Worm (Caenorhabditis elegans) whole organism, young adult: ENCODE measurements around the gene F19H6.6.

Experiments used
- B0261.1 ChIP-seq: sonication (generic microtip); optimal IDR thresholded peaks from 2 replicates; lab custom pipeline; 2016; ENCODE audit warnings: mild to moderate bottlenecking, missing genetic modification characterization, moderate library complexity, missing compliant biosample characterization
- B0336.3 ChIP-seq: fragments of 200-800 bp; sonication (Bioruptor generic); IDR thresholded peaks from 2 replicates; pipeline ENCODE4 v1.3.6; 2022; ENCODE audit warnings: missing genetic modification characterization, missing compliant biosample characterization
- C06A6.2 ChIP-seq: fragments of 200-800 bp; sonication (Bioruptor generic); conservative IDR thresholded peaks from 2 replicates; pipeline ENCODE4 v1.3.6; 2022; ENCODE audit warnings: missing genetic modification characterization, missing compliant biosample characterization
- C17E4.6 ChIP-seq: fragments of 200-800 bp; sonication (Bioruptor generic); IDR thresholded peaks from 2 replicates; pipeline ENCODE4 v1.3.6; 2022; ENCODE audit warnings: missing genetic modification reagents, missing genetic modification characterization, missing compliant biosample characterization
- F22D6.2 ChIP-seq: sonication (generic microtip); optimal IDR thresholded peaks from 2 replicates; lab custom pipeline; 2016; ENCODE audit warnings: mild to moderate bottlenecking, missing genetic modification characterization, missing compliant biosample characterization
- F23B12.7 ChIP-seq: sonication (generic microtip); optimal IDR thresholded peaks from 2 replicates; lab custom pipeline; 2017; ENCODE audit warnings: missing genetic modification characterization, mild to moderate bottlenecking, missing compliant biosample characterization, antibody characterized with exemption, moderate library complexity; ENCODE audit not compliant: insufficient read depth
- F33H1.4 ChIP-seq: fragments of 200-800 bp; sonication (Bioruptor generic); IDR thresholded peaks from 2 replicates; pipeline ENCODE4 v1.3.6; 2022; ENCODE audit warnings: missing genetic modification reagents, missing genetic modification characterization, missing compliant biosample characterization
- F37B4.10 ChIP-seq: fragments of 200-800 bp; sonication (Bioruptor generic); IDR thresholded peaks from 2 replicates; pipeline ENCODE4 v1.3.6; 2022; ENCODE audit warnings: missing genetic modification characterization, missing compliant biosample characterization
- F57A8.1 ChIP-seq: fragments of 200-800 bp; sonication (Bioruptor generic); optimal IDR thresholded peaks from 2 replicates; lab custom pipeline; 2018; ENCODE audit warnings: mild to moderate bottlenecking, missing genetic modification characterization, moderate library complexity, missing compliant biosample characterization
- F57C9.4 ChIP-seq: sonication (generic microtip); optimal IDR thresholded peaks from 2 replicates; lab custom pipeline; 2017; ENCODE audit warnings: mild to moderate bottlenecking, missing genetic modification characterization, missing compliant biosample characterization
- T07F8.4 ChIP-seq: sonication (generic microtip); optimal IDR thresholded peaks from 2 replicates; lab custom pipeline; 2016; ENCODE audit warnings: mild to moderate bottlenecking, missing genetic modification characterization, moderate library complexity, missing compliant biosample characterization
- Y56A3A.18 ChIP-seq: fragments of 200-800 bp; sonication (Bioruptor generic); IDR thresholded peaks from 2 replicates; pipeline ENCODE4 v1.3.6; 2022; ENCODE audit warnings: missing genetic modification reagents, missing genetic modification characterization, missing compliant biosample characterization
- aptf-2 ChIP-seq: fragments of 200-800 bp; sonication (Bioruptor generic); conservative IDR thresholded peaks from 2 replicates; pipeline ENCODE4 v1.3.6; 2022; ENCODE audit warnings: missing genetic modification reagents, missing genetic modification characterization, missing compliant biosample characterization
- aptf-3 ChIP-seq: fragments of 200-800 bp; sonication (Bioruptor generic); IDR thresholded peaks from 2 replicates; pipeline ENCODE4 v1.3.6; 2022; ENCODE audit warnings: missing genetic modification characterization, missing compliant biosample characterization
- athp-1 ChIP-seq: sonication (generic microtip); optimal IDR thresholded peaks from 2 replicates; lab custom pipeline; 2017; ENCODE audit warnings: mild to moderate bottlenecking, missing genetic modification characterization, missing compliant biosample characterization
- attf-3 ChIP-seq: fragments of 200-800 bp; sonication (Bioruptor generic); conservative IDR thresholded peaks from 2 replicates; pipeline ENCODE4 v1.3.6; 2022; ENCODE audit warnings: missing genetic modification reagents, missing genetic modification characterization, missing compliant biosample characterization
- attf-5 ChIP-seq: fragments of 200-800 bp; sonication (Bioruptor generic); optimal IDR thresholded peaks from 2 replicates; lab custom pipeline; 2018; ENCODE audit warnings: mild to moderate bottlenecking, missing genetic modification characterization, missing compliant biosample characterization
- attf-6 ChIP-seq: fragments of 200-800 bp; sonication (Bioruptor generic); IDR thresholded peaks from 2 replicates; pipeline ENCODE4 v1.3.6; 2022; ENCODE audit warnings: missing genetic modification reagents, missing genetic modification characterization, missing compliant biosample characterization
- bed-1 ChIP-seq: fragments of 200-800 bp; sonication (Bioruptor generic); IDR thresholded peaks from 2 replicates; pipeline ENCODE4 v1.3.6; 2022; ENCODE audit warnings: missing genetic modification reagents, missing genetic modification characterization, missing compliant biosample characterization
- cebp-2 ChIP-seq: fragments of 200-800 bp; sonication (Bioruptor generic); IDR thresholded peaks from 2 replicates; pipeline ENCODE4 v1.3.6; 2022; ENCODE audit warnings: missing genetic modification characterization, missing compliant biosample characterization
- ceh-27 ChIP-seq: fragments of 200-800 bp; sonication (Bioruptor generic); optimal IDR thresholded peaks from 2 replicates; lab custom pipeline; 2018; ENCODE audit warnings: mild to moderate bottlenecking, missing genetic modification characterization, moderate library complexity, missing compliant biosample characterization
- ceh-79 ChIP-seq: sonication (generic microtip); optimal IDR thresholded peaks from 2 replicates; lab custom pipeline; 2017; ENCODE audit warnings: mild to moderate bottlenecking, missing genetic modification characterization, missing compliant biosample characterization
- die-1 ChIP-seq: sonication (generic microtip); optimal IDR thresholded peaks from 2 replicates; lab custom pipeline; 2016; ENCODE audit warnings: missing genotype, mild to moderate bottlenecking, missing genetic modification characterization, missing compliant biosample characterization
- efl-1 ChIP-seq: fragments of 150-350 bp; optimal IDR thresholded peaks from 2 replicates; lab custom pipeline; 2014; ENCODE audit warnings: missing biosample characterization, missing genetic modification reagents, missing genetic modification characterization
- fkh-3 ChIP-seq: sonication (generic microtip); optimal IDR thresholded peaks from 2 replicates; lab custom pipeline; 2016; ENCODE audit warnings: mild to moderate bottlenecking, missing genetic modification characterization, missing compliant biosample characterization
- hmg-1.2 ChIP-seq: fragments of 200-800 bp; sonication (Bioruptor generic); IDR thresholded peaks from 2 replicates; pipeline ENCODE4 v1.3.6; 2022; ENCODE audit warnings: missing genetic modification reagents, missing genetic modification characterization, missing compliant biosample characterization
- hsf-1 ChIP-seq: fragments of 200-800 bp; sonication (Bioruptor generic); IDR thresholded peaks from 2 replicates; pipeline ENCODE4 v1.3.6; 2022; ENCODE audit warnings: missing genetic modification reagents, missing genetic modification characterization, missing compliant biosample characterization
- lin-54 ChIP-seq: fragments of 200-800 bp; sonication (Bioruptor generic); optimal IDR thresholded peaks from 2 replicates; lab custom pipeline; 2018; ENCODE audit warnings: mild to moderate bottlenecking, missing genetic modification characterization, missing compliant biosample characterization
- lir-1 ChIP-seq: fragments of 200-800 bp; sonication (Bioruptor generic); conservative IDR thresholded peaks from 2 replicates; pipeline ENCODE4 v1.3.6; 2022; ENCODE audit warnings: missing genetic modification reagents, missing genetic modification characterization, missing compliant biosample characterization
- madf-10 ChIP-seq: sonication (generic microtip); optimal IDR thresholded peaks from 2 replicates; lab custom pipeline; 2016; ENCODE audit warnings: mild to moderate bottlenecking, missing genetic modification characterization, missing compliant biosample characterization
- madf-3 ChIP-seq: fragments of 200-800 bp; sonication (Bioruptor generic); IDR thresholded peaks from 2 replicates; pipeline ENCODE4 v1.3.6; 2022; ENCODE audit warnings: missing genetic modification reagents, missing genetic modification characterization, missing compliant biosample characterization
- madf-6 ChIP-seq: fragments of 200-800 bp; sonication (Bioruptor generic); IDR thresholded peaks from 2 replicates; pipeline ENCODE4 v1.3.6; 2022; ENCODE audit warnings: missing genetic modification reagents, missing genetic modification characterization, missing compliant biosample characterization
- mel-28 ChIP-seq: sonication (generic microtip); optimal IDR thresholded peaks from 2 replicates; lab custom pipeline; 2016; ENCODE audit warnings: borderline replicate concordance, mild to moderate bottlenecking, missing genetic modification characterization, missing compliant biosample characterization
- mxl-1 ChIP-seq: sonication (generic microtip); optimal IDR thresholded peaks from 2 replicates; lab custom pipeline; 2016; ENCODE audit warnings: missing genetic modification characterization, missing compliant biosample characterization
- nhr-90 ChIP-seq: sonication (generic microtip); optimal IDR thresholded peaks from 2 replicates; lab custom pipeline; 2016; ENCODE audit warnings: missing genotype, mild to moderate bottlenecking, missing genetic modification characterization, missing compliant biosample characterization
- pbrm-1 ChIP-seq: fragments of 200-800 bp; sonication (Bioruptor generic); IDR thresholded peaks from 2 replicates; pipeline ENCODE4 v1.3.6; 2022; ENCODE audit warnings: missing genetic modification reagents, missing genetic modification characterization, missing compliant biosample characterization
- pha-4 ChIP-seq: fragments of 150-350 bp; sonication (generic microtip); optimal IDR thresholded peaks from 2 replicates; lab custom pipeline; 2014; ENCODE audit warnings: missing biosample characterization, missing genetic modification reagents, missing genetic modification characterization
- rec-8 ChIP-seq, 2 experiments: sonication (generic microtip); optimal IDR thresholded peaks; 2 replicates each; lab custom pipeline; 2016; ENCODE audit warnings: mild to moderate bottlenecking in 2 of 2, missing genetic modification characterization in 2 of 2, missing genetic modification reagents in 2 of 2, missing genotype in 2 of 2, missing biosample characterization in 1 of 2, missing compliant biosample characterization in 1 of 2, moderate library complexity in 1 of 2
- repo-1 ChIP-seq: sonication (generic microtip); optimal IDR thresholded peaks from 2 replicates; lab custom pipeline; 2017; ENCODE audit warnings: mild to moderate bottlenecking, missing genetic modification characterization, missing compliant biosample characterization
- rpc-1 ChIP-seq, 2 experiments: fragments of 150-350 bp in 1 of 2; sonication (generic microtip) in 1 of 2; optimal IDR thresholded peaks; 2 replicates each; lab custom pipeline; 2014 to 2018; ENCODE audit warnings: missing biosample characterization in 1 of 2, missing genetic modification characterization in 1 of 2, missing genetic modification reagents in 1 of 2, missing genotype in 1 of 2
- sdz-38 ChIP-seq: sonication (generic microtip); optimal IDR thresholded peaks from 2 replicates; lab custom pipeline; 2016; ENCODE audit warnings: missing genotype, missing genetic modification characterization, missing compliant biosample characterization
- snpc-4 ChIP-seq, 5 experiments: fragments of 150-350 bp in 1 of 5; sonication (generic microtip) in 4 of 5; optimal IDR thresholded peaks; 2 replicates each; lab custom pipeline; 2014 to 2018; ENCODE audit warnings: missing genetic modification characterization in 5 of 5, missing biosample characterization in 3 of 5, antibody characterized with exemption in 2 of 5, mild to moderate bottlenecking in 2 of 5, missing compliant biosample characterization in 2 of 5, missing genotype in 2 of 5, moderate library complexity in 2 of 5, missing genetic modification reagents in 1 of 5
- somi-1 ChIP-seq: fragments of 200-800 bp; sonication (Bioruptor generic); optimal IDR thresholded peaks from 2 replicates; lab custom pipeline; 2018; ENCODE audit warnings: mild to moderate bottlenecking, missing genetic modification characterization, missing compliant biosample characterization
- tbp1 ChIP-seq: fragments of 200-800 bp; sonication (Bioruptor generic); optimal IDR thresholded peaks from 2 replicates; lab custom pipeline; 2018; ENCODE audit warnings: mild to moderate bottlenecking, missing genetic modification characterization, missing compliant biosample characterization
- unc-62 ChIP-seq: fragments of 150-350 bp; optimal IDR thresholded peaks from 2 replicates; lab custom pipeline; 2014; ENCODE audit warnings: missing biosample characterization, missing genetic modification reagents, missing genetic modification characterization
- zim-3 ChIP-seq: sonication (generic microtip); optimal IDR thresholded peaks from 2 replicates; lab custom pipeline; 2017; ENCODE audit warnings: mild to moderate bottlenecking, missing genetic modification characterization, moderate library complexity, missing compliant biosample characterization
- ztf-18 ChIP-seq: sonication (generic microtip); optimal IDR thresholded peaks from 2 replicates; lab custom pipeline; 2016; ENCODE audit warnings: missing genotype, mild to moderate bottlenecking, missing genetic modification characterization, missing compliant biosample characterization
- ztf-26 ChIP-seq: sonication (generic microtip); optimal IDR thresholded peaks from 2 replicates; lab custom pipeline; 2017; ENCODE audit warnings: missing genetic modification characterization, missing compliant biosample characterization

F19H6.6 gene

DNA sequence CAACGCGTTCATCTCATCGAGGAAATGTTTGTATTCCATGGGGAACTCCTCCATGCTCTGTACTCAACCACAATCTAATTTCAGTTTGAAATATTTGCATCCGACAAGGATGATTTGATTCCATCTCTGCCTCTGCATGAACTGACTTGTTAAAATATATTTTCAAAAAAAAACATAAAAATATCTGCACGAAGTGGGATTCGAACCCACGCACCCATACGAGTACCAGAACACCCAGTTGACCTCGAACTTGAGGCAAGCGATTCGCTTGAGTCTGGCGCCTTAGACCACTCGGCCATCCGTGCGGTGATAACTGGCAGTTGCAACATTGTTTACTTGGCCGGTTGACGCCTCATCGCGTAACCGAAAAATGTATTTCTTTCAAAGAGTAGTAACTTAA is 12.8 kb upstream of the F19H6.6 start (continued):
- TF ChIP-seq madf-10 (peak; percentile 41), zim-3 (tag; lab: Kevin White, UChicago) (no peak), efl-1 (GFP tag; lab: Kevin White, UChicago) (peak; percentile 7), attf-3 (0 out of 2 replicates have a peak, but pooled peaks have one; percentile 16), pha-4 (tag; lab: Kevin White, UChicago) (no peak), somi-1 (GFP tag; lab: Kevin White, UChicago) (no peak), mxl-1 (tag; lab: Kevin White, UChicago) (peak; percentile 40), die-1 (peak; percentile 87), lin-54 (no peak), mel-28 (tag; lab: Kevin White, UChicago) (no peak), pbrm-1 (GFP tag; lab: Robert Waterston, UW) (peak; percentile 88), sdz-38 (tag; lab: Kevin White, UChicago) (peak; percentile 26), fkh-3 (tag; lab: Kevin White, UChicago) (peak; percentile 60), nhr-90 (peak; percentile 83), hmg-1.2 (GFP tag; lab: Robert Waterston, UW) (peak; percentile 69), snpc-4 (GFP tag; optimal IDR thresholded peaks at IDR 0.05; lab: Kevin White, UChicago) (peak; percentile 67), snpc-4 (tag; optimal IDR thresholded peaks at IDR 0.05; lab: Kevin White, UChicago) (peak in 2 of 4 experiments; percentile 46 to 79), F23B12.7 (tag; lab: Kevin White, UChicago) (no peak), madf-6 (GFP tag; lab: Robert Waterston, UW) (0 out of 2 replicates have a peak, but pooled peaks have one; percentile 49), attf-5 (peak; percentile 48), F57C9.4 (tag; lab: Kevin White, UChicago) (no peak), F22D6.2 (tag; lab: Kevin White, UChicago) (no peak), rpc-1 (optimal IDR thresholded peaks at IDR 0.05; lab: Kevin White, UChicago) (peak; percentile 86), rpc-1 (tag; optimal IDR thresholded peaks at IDR 0.05; lab: Kevin White, UChicago) (peak; percentile 90), ztf-26 (peak; percentile 52), repo-1 (tag; lab: Kevin White, UChicago) (peak; percentile 16), C17E4.6 (GFP tag; lab: Robert Waterston, UW) (no peak), hsf-1 (GFP tag; lab: Robert Waterston, UW) (peak; percentile 39; the same call in 1 of the 2 replicates), lir-1 (no peak), athp-1 (tag; lab: Kevin White, UChicago) (peak; percentile 54), unc-62 (no peak), ceh-27 (GFP tag; lab: Kevin White, UChicago) (peak; percentile 1), F57A8.1 (GFP tag; lab: Kevin White, UChicago) (no peak), cebp-2 (GFP tag; lab: Robert Waterston, UW) (0 out of 2 replicates have a peak, but pooled peaks have one; percentile 61), attf-6 (GFP tag; lab: Robert Waterston, UW) (peak; percentile 71), F33H1.4 (GFP tag; lab: Robert Waterston, UW) (no peak), B0336.3 (GFP tag; lab: Robert Waterston, UW) (no peak), C06A6.2 (no peak), rec-8 (tag; optimal IDR thresholded peaks at IDR 0.05; lab: Kevin White, UChicago) (peak; percentile 35 to 69), ceh-79 (peak; percentile 48), ztf-18 (tag; lab: Kevin White, UChicago) (peak; percentile 58), bed-1 (GFP tag; lab: Robert Waterston, UW) (no peak), madf-3 (0 out of 2 replicates have a peak, but pooled peaks have one; percentile 55), aptf-3 (GFP tag; lab: Robert Waterston, UW) (no peak), B0261.1 (tag; lab: Kevin White, UChicago) (peak; percentile 93), Y56A3A.18 (GFP tag; lab: Robert Waterston, UW) (peak; percentile 76), F37B4.10 (GFP tag; lab: Robert Waterston, UW) (no peak), T07F8.4 (peak; percentile 59), tbp1 (GFP tag; lab: Kevin White, UChicago) (peak; percentile 94), aptf-2 (no peak)
